Fruit fly (Drosophila melanogaster): ENCODE measurements around the gene CG32563.

dm6 chrX:17162446-17163013 is 45.7 kb upstream of the CG32563 start:
- TF ChIP-seq bab1 (GFP tag; optimal IDR thresholded peaks at IDR 0.05) = no peak
- TF ChIP-seq Clk (GFP tag; optimal IDR thresholded peaks at IDR 0.05) = no peak
- TF ChIP-seq CG1620 (GFP tag; optimal IDR thresholded peaks at IDR 0.05) = no peak
- TF ChIP-seq CG33017 (tag; optimal IDR thresholded peaks at IDR 0.05) = no peak
- TF ChIP-seq CG11617 (GFP tag; optimal IDR thresholded peaks at IDR 0.05) = no peak
- no peak for TF ChIP-seq CG12768 (GFP tag; optimal IDR thresholded peaks at IDR 0.05)
- TF ChIP-seq ovo (GFP tag; optimal IDR thresholded peaks at IDR 0.05) = no peak
- no peak for TF ChIP-seq kay (GFP tag; ENCODE audit: borderline replicate concordance)
- TF ChIP-seq CG14711 (tag; optimal IDR thresholded peaks at IDR 0.05) = no peak
- TF ChIP-seq Mnt (GFP tag; optimal IDR thresholded peaks at IDR 0.05) = no peak
- TF ChIP-seq cic (GFP tag; optimal IDR thresholded peaks at IDR 0.05) = no peak
- TF ChIP-seq CG5204 (GFP tag; optimal IDR thresholded peaks at IDR 0.05) = no peak
- TF ChIP-seq tj (GFP tag; optimal IDR thresholded peaks at IDR 0.05) = no peak
